Worm (Caenorhabditis elegans) whole organism, mixed stage, embryonic: Measurements from ENCODE around the gene srh-95.

ENCODE experiments used
- M03D4.4 ChIP-seq: sonication (generic microtip); optimal IDR thresholded peaks from 2 replicates; lab custom pipeline; 2017; ENCODE audit warnings: mild to moderate bottlenecking, missing genetic modification characterization, missing compliant biosample characterization
- bed-3 ChIP-seq: fragments of 200-800 bp; sonication (Bioruptor generic); optimal IDR thresholded peaks from 3 replicates; lab custom pipeline; 2018; ENCODE audit warnings: mild to moderate bottlenecking, missing genetic modification characterization, moderate library complexity, missing compliant biosample characterization
- blmp-1 ChIP-seq: fragments of 150-350 bp; optimal IDR thresholded peaks from 2 replicates; lab custom pipeline; 2014; ENCODE audit warnings: missing biosample characterization, missing genetic modification characterization
- ceh-83 ChIP-seq: fragments of 200-800 bp; sonication (Bioruptor generic); optimal IDR thresholded peaks from 2 replicates; lab custom pipeline; 2018; ENCODE audit warnings: mild to moderate bottlenecking, missing genetic modification characterization, missing compliant biosample characterization
- ces-1 ChIP-seq: fragments of 150-350 bp; optimal IDR thresholded peaks from 2 replicates; lab custom pipeline; 2014; ENCODE audit warnings: missing biosample characterization, missing genetic modification reagents, missing genetic modification characterization
- cnd-1 ChIP-seq: fragments of 200-800 bp; sonication (Bioruptor generic); optimal IDR thresholded peaks from 2 replicates; lab custom pipeline; 2018; ENCODE audit warnings: mild to moderate bottlenecking, missing genetic modification characterization, missing compliant biosample characterization
- drap-1 ChIP-seq: fragments of 200-800 bp; sonication (Bioruptor generic); optimal IDR thresholded peaks from 3 replicates; lab custom pipeline; 2018; ENCODE audit warnings: mild to moderate bottlenecking, missing genetic modification characterization, missing compliant biosample characterization
- elt-1 ChIP-seq: sonication (generic microtip); optimal IDR thresholded peaks from 2 replicates; lab custom pipeline; 2017; ENCODE audit warnings: missing genetic modification characterization, mild to moderate bottlenecking, missing compliant biosample characterization, antibody characterized with exemption, moderate library complexity, borderline replicate concordance; ENCODE audit not compliant: insufficient read depth
- elt-3 ChIP-seq: fragments of 150-350 bp; optimal IDR thresholded peaks from 2 replicates; lab custom pipeline; 2014; ENCODE audit warnings: missing biosample characterization, missing genetic modification characterization
- ham-2 ChIP-seq: fragments of 200-800 bp; sonication (Bioruptor generic); optimal IDR thresholded peaks from 2 replicates; lab custom pipeline; 2018; ENCODE audit warnings: mild to moderate bottlenecking, missing genetic modification characterization, missing compliant biosample characterization
- hlh-1 ChIP-seq: fragments of 150-350 bp; optimal IDR thresholded peaks from 2 replicates; lab custom pipeline; 2014; ENCODE audit warnings: missing biosample characterization, missing genetic modification reagents, missing genetic modification characterization
- lin-13 ChIP-seq: fragments of 150-350 bp; optimal IDR thresholded peaks from 2 replicates; lab custom pipeline; 2014; ENCODE audit warnings: missing biosample characterization, missing genetic modification characterization
- lin-32 ChIP-seq: fragments of 200-800 bp; sonication (Bioruptor generic); optimal IDR thresholded peaks from 2 replicates; lab custom pipeline; 2018; ENCODE audit warnings: mild to moderate bottlenecking, missing genetic modification characterization, missing compliant biosample characterization
- lsy-2 ChIP-seq: fragments of 150-350 bp; optimal IDR thresholded peaks from 2 replicates; lab custom pipeline; 2014; ENCODE audit warnings: missing biosample characterization, missing genetic modification characterization
- mab-5 ChIP-seq: fragments of 150-350 bp; optimal IDR thresholded peaks from 2 replicates; lab custom pipeline; 2014; ENCODE audit warnings: missing biosample characterization, missing genetic modification characterization
- mep-1 ChIP-seq: fragments of 150-350 bp; optimal IDR thresholded peaks from 2 replicates; lab custom pipeline; 2017; ENCODE audit warnings: missing biosample characterization, missing genetic modification reagents, missing genetic modification characterization, inconsistent platforms
- mls-2 ChIP-seq: sonication (generic microtip); optimal IDR thresholded peaks from 2 replicates; lab custom pipeline; 2016; ENCODE audit warnings: mild to moderate bottlenecking, missing genetic modification characterization, moderate library complexity, missing compliant biosample characterization
- nhr-2 ChIP-seq: fragments of 150-350 bp; optimal IDR thresholded peaks from 2 replicates; lab custom pipeline; 2014; ENCODE audit warnings: missing biosample characterization, missing genetic modification characterization
- nhr-237 ChIP-seq: fragments of 150-350 bp; optimal IDR thresholded peaks from 2 replicates; lab custom pipeline; 2014; ENCODE audit warnings: missing biosample characterization, missing genetic modification characterization
- nhr-28 ChIP-seq: fragments of 150-350 bp; optimal IDR thresholded peaks from 2 replicates; lab custom pipeline; 2014; ENCODE audit warnings: missing biosample characterization, missing genetic modification characterization
- nhr-76 ChIP-seq: sonication (generic microtip); optimal IDR thresholded peaks from 2 replicates; lab custom pipeline; 2017; ENCODE audit warnings: missing biosample characterization, missing genetic modification characterization
- sem-2 ChIP-seq: fragments of 200-800 bp; sonication (Bioruptor generic); optimal IDR thresholded peaks from 2 replicates; lab custom pipeline; 2018; ENCODE audit warnings: mild to moderate bottlenecking, missing genetic modification characterization, missing compliant biosample characterization
- snpc-4 ChIP-seq: fragments of 150-350 bp; optimal IDR thresholded peaks from 2 replicates; lab custom pipeline; 2014; ENCODE audit warnings: missing biosample characterization, missing genetic modification characterization
- sptf-1 ChIP-seq: sonication (generic microtip); optimal IDR thresholded peaks from 2 replicates; lab custom pipeline; 2017; ENCODE audit warnings: mild to moderate bottlenecking, missing genetic modification characterization, moderate library complexity, missing compliant biosample characterization
- tbx-8 ChIP-seq: fragments of 200-800 bp; sonication (Bioruptor generic); optimal IDR thresholded peaks from 2 replicates; lab custom pipeline; 2018; ENCODE audit warnings: mild to moderate bottlenecking, missing genetic modification characterization, moderate library complexity, missing compliant biosample characterization
- unc-62 ChIP-seq: fragments of 150-350 bp; optimal IDR thresholded peaks from 2 replicates; lab custom pipeline; 2014; ENCODE audit warnings: missing biosample characterization, missing genetic modification reagents, missing genetic modification characterization
- zip-8 ChIP-seq: fragments of 150-350 bp; optimal IDR thresholded peaks from 2 replicates; lab custom pipeline; 2014; ENCODE audit warnings: missing biosample characterization, missing genetic modification characterization

The srh-95 gene

ce11 chrV:16246579-16246978 lies at the start of gene srh-95:
Gene srh-95, plus strand, starts transcription at chrV:16246879.
- TF ChIP-seq lin-32 (GFP tag; lab: Kevin White, UChicago) (no peak), elt-3 (no peak)

DNA sequence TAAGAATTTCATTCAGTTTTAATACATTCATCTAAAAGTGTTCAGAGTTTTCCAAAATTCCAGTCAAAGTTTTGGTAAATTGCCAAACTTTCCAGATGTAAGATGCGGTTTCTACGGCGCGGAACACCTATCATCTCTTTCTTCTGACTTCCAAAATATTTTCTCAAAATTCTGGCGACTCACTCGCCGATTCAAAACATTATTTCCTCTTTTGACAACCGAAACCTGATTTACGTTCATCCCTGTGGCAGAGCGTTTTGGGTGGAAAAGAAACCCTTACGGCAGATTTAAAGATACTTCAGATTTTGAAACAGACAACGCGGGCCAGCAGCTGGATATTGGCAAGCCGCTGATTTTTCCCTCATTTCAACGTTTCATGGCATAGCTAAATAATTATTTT lies 48.7 kb upstream of the srh-95 start, which contains the start of gene F11A5.5:
TSS of gene F11A5.5 (plus strand) at position 301 of the 400 bp plus-strand sequence.
- TF ChIP-seq nhr-76 (tag; lab: Kevin White, UChicago) (no peak), zip-8 (tag; lab: Kevin White, UChicago) (no peak), blmp-1 (tag; lab: Kevin White, UChicago) (no peak), ces-1 (GFP tag; lab: Kevin White, UChicago) (no peak), lsy-2 (tag; lab: Kevin White, UChicago) (no peak), sem-2 (GFP tag; lab: Kevin White, UChicago) (no peak), ceh-83 (GFP tag; lab: Kevin White, UChicago) (no peak), sptf-1 (tag; lab: Kevin White, UChicago) (no peak)
- TF ChIP-seq, all 35 proteins: peak for 0

DNA sequence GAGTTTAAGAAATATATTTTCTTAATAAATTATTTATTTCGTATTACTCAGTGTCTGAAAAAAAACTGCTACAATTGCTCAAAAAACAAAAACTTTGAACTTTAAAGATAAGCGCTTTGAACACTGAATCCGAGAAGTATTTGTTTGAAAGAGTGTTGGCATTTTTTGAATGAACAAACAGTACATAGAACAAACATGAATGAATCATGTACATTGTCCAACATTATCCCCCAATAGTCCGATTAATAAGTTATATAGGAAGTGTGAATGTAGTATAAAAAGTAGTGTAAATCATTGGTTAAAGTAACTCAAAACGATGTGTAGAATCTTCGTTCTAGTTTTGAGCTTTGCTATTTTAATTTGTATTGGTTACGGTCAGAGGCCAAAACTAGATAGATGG lies 44.9 kb upstream of the srh-95 start, which contains the start of gene F11A5.17:
TSS of gene F11A5.17 (plus strand) at position 301 of the 400 bp plus-strand sequence.
- no peak for TF ChIP-seq cnd-1
- TF ChIP-seq snpc-4 (tag; lab: Kevin White, UChicago) = no peak
- TF ChIP-seq bed-3 (GFP tag; lab: Kevin White, UChicago) = no peak
- TF ChIP-seq nhr-28 (tag; lab: Kevin White, UChicago) = no peak
- TF ChIP-seq zip-8 (tag; lab: Kevin White, UChicago) = no peak
- no peak for TF ChIP-seq M03D4.4
- TF ChIP-seq nhr-237 (tag; lab: Kevin White, UChicago) = no peak
- TF ChIP-seq sptf-1 (tag; lab: Kevin White, UChicago) = no peak
- TF ChIP-seq tbx-8 (GFP tag; lab: Kevin White, UChicago) = no peak
- no peak for TF ChIP-seq blmp-1 (tag; lab: Kevin White, UChicago)
- no peak for TF ChIP-seq lin-32 (GFP tag; lab: Kevin White, UChicago)
- TF ChIP-seq lsy-2 (tag; lab: Kevin White, UChicago) = no peak
- TF ChIP-seq unc-62 = no peak
- no peak for TF ChIP-seq lin-13 (tag; lab: Kevin White, UChicago)
- no peak for TF ChIP-seq elt-1 (tag; lab: Kevin White, UChicago)

ce11 chrV:16202618-16203017 lies 44.1 kb upstream of the srh-95 start, which contains the start of gene F11A5.18:
Gene F11A5.18, plus strand, starts transcription at chrV:16202918.
- TF ChIP-seq ham-2 = no peak
- no peak for TF ChIP-seq unc-62
- no peak for TF ChIP-seq blmp-1 (tag; lab: Kevin White, UChicago)
- no peak for TF ChIP-seq sptf-1 (tag; lab: Kevin White, UChicago)
- no peak for TF ChIP-seq nhr-76 (tag; lab: Kevin White, UChicago)
- TF ChIP-seq nhr-237 (tag; lab: Kevin White, UChicago) = no peak

DNA sequence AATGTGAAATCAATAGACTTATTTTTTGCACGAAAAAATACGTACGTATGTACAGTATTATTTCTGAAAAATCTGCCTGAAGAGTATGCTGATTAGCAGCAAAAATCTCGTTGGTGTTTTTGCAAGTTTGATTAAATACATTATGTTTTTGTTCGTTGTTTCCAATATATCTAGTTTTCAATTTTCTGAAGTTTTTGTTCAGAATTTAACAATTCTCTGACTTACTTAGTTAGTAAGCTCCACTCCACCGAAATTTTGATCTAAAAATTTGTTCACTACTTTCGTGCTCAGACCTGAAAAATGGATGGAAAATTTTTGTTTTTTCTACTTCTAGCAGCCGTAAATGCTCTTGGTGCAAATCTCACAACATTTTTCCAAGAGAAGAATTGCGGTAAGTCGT lies 41.8 kb upstream of the srh-95 start, which contains the start of gene irld-26:
TSS of gene irld-26 (plus strand) at position 301 of the 400 bp plus-strand sequence.
- TF ChIP-seq lsy-2 (tag; lab: Kevin White, UChicago) = no peak
- no peak for TF ChIP-seq nhr-237 (tag; lab: Kevin White, UChicago)
- no peak for TF ChIP-seq elt-1 (tag; lab: Kevin White, UChicago)
- no peak for TF ChIP-seq tbx-8 (GFP tag; lab: Kevin White, UChicago)
- TF ChIP-seq elt-3 = no peak
- no peak for TF ChIP-seq sem-2 (GFP tag; lab: Kevin White, UChicago)
- no peak for TF ChIP-seq ceh-83 (GFP tag; lab: Kevin White, UChicago)
- no peak for TF ChIP-seq mab-5 (tag; lab: Kevin White, UChicago)
- no peak for TF ChIP-seq M03D4.4
- TF ChIP-seq nhr-28 (tag; lab: Kevin White, UChicago) = no peak
- no peak for TF ChIP-seq mls-2 (tag; lab: Kevin White, UChicago)
- TF ChIP-seq lin-13 (tag; lab: Kevin White, UChicago) = no peak

DNA sequence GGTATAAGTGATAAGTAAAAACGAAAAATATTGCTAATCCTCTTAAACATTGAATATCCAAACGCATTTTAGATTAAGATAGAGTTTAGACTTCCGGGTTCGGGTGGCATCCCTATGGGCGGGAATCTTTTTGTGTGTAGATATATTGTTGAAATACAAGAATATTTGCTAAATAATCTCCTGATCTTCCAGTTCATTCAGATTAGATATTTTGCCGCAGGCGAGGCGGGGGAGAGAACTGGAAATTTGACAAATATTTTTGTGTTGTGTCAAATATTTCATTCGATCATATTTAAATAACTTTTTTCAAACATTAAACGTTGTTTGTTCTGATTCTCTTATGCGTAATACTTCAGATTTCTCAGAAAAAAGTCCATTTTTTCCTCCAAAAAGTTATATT lies 36.8 kb upstream of the srh-95 start, which contains the start of gene oac-15:
TSS of gene oac-15 (minus strand) at position 101 of the 400 bp plus-strand sequence.
- TF ChIP-seq elt-1 (tag; lab: Kevin White, UChicago) (no peak), hlh-1 (tag; lab: Kevin White, UChicago) (no peak), zip-8 (tag; lab: Kevin White, UChicago) (no peak), nhr-237 (tag; lab: Kevin White, UChicago) (no peak), mep-1 (no peak), sptf-1 (tag; lab: Kevin White, UChicago) (no peak), tbx-8 (GFP tag; lab: Kevin White, UChicago) (no peak), elt-3 (no peak), nhr-2 (tag; lab: Kevin White, UChicago) (no peak), blmp-1 (tag; lab: Kevin White, UChicago) (no peak), drap-1 (no peak), cnd-1 (no peak), ceh-83 (GFP tag; lab: Kevin White, UChicago) (no peak), lin-13 (tag; lab: Kevin White, UChicago) (no peak), sem-2 (GFP tag; lab: Kevin White, UChicago) (no peak), bed-3 (GFP tag; lab: Kevin White, UChicago) (no peak), unc-62 (no peak)
